Worm (Caenorhabditis elegans): ENCODE results near the gene ZC204.12.

DNA sequence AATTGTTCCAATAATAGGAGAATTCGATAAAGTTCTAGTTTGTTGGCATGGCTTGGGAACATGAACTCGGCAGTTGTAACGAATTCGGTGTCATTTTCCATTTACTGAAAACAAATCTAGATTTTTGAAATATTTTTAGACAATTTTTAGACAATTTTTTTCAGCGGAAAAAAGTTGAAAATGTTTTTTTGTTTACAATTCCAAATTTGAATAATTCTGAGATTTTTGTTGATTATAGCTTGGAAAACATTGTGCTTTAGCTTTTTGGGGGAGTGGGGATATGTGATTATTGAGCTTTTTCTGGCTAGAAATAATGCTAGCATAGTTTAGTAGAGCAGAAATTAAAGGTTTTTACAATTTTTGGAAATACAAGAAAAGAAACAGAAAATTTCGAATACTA lies 11.8 kb upstream of the ZC204.12 start, which contains the start of gene srw-97:
- TF ChIP-seq nhr-77 (tag; optimal IDR thresholded peaks at IDR 0.05): no peak
- TF ChIP-seq mdl-1 (tag; optimal IDR thresholded peaks at IDR 0.05): no peak
- TF ChIP-seq madf-9 (GFP tag; conservative IDR thresholded peaks at IDR 0.05): no peak
- TF ChIP-seq lin-39 (tag; optimal IDR thresholded peaks at IDR 0.05): no peak
- TF ChIP-seq zfp-3 (GFP tag; conservative IDR thresholded peaks at IDR 0.05): no peak
- TF ChIP-seq zag-1 (tag; optimal IDR thresholded peaks at IDR 0.05): no peak
- TF ChIP-seq hmg-1.1 (GFP tag; IDR thresholded peaks at IDR 0.05): no peak
- TF ChIP-seq hlh-30 (tag; optimal IDR thresholded peaks at IDR 0.05; ENCODE audit: insufficient read depth): no peak
- no peak for TF ChIP-seq snpc-4 (tag; optimal IDR thresholded peaks at IDR 0.05)
